Worm (Caenorhabditis elegans) whole organism, mixed stage, embryonic: ENCODE results near the gene nep-4.

ENCODE experiments used
- M03D4.4 ChIP-seq: sonication (generic microtip); optimal IDR thresholded peaks from 2 replicates; lab custom pipeline; 2017; ENCODE audit warnings: mild to moderate bottlenecking, missing genetic modification characterization, missing compliant biosample characterization
- blmp-1 ChIP-seq: fragments of 150-350 bp; optimal IDR thresholded peaks from 2 replicates; lab custom pipeline; 2014; ENCODE audit warnings: missing biosample characterization, missing genetic modification characterization
- elt-1 ChIP-seq: sonication (generic microtip); optimal IDR thresholded peaks from 2 replicates; lab custom pipeline; 2017; ENCODE audit warnings: missing genetic modification characterization, mild to moderate bottlenecking, missing compliant biosample characterization, antibody characterized with exemption, moderate library complexity, borderline replicate concordance; ENCODE audit not compliant: insufficient read depth
- elt-3 ChIP-seq: fragments of 150-350 bp; optimal IDR thresholded peaks from 2 replicates; lab custom pipeline; 2014; ENCODE audit warnings: missing biosample characterization, missing genetic modification characterization
- mep-1 ChIP-seq: fragments of 150-350 bp; optimal IDR thresholded peaks from 2 replicates; lab custom pipeline; 2017; ENCODE audit warnings: missing biosample characterization, missing genetic modification reagents, missing genetic modification characterization, inconsistent platforms
- snpc-4 ChIP-seq: fragments of 150-350 bp; optimal IDR thresholded peaks from 2 replicates; lab custom pipeline; 2014; ENCODE audit warnings: missing biosample characterization, missing genetic modification characterization
- unc-120 ChIP-seq: sonication (generic microtip); optimal IDR thresholded peaks from 2 replicates; lab custom pipeline; 2017; ENCODE audit warnings: missing genetic modification characterization, missing compliant biosample characterization; ENCODE audit not compliant: poor library complexity, severe bottlenecking
- unc-39 ChIP-seq: fragments of 150-350 bp; optimal IDR thresholded peaks from 2 replicates; lab custom pipeline; 2014; ENCODE audit warnings: missing biosample characterization, missing genetic modification characterization
- unc-62 ChIP-seq: fragments of 150-350 bp; optimal IDR thresholded peaks from 2 replicates; lab custom pipeline; 2014; ENCODE audit warnings: missing biosample characterization, missing genetic modification reagents, missing genetic modification characterization

ce11 chrX:6856793-6857192 lies 6.4 kb downstream of the nep-4 start:
- TF ChIP-seq elt-1 (tag; lab: Kevin White, UChicago) (no peak), M03D4.4 (tag; lab: Kevin White, UChicago) (no peak), unc-62 (GFP tag; lab: Kevin White, UChicago) (no peak), elt-3 (no peak), unc-120 (tag; lab: Kevin White, UChicago) (no peak), snpc-4 (tag; lab: Kevin White, UChicago) (no peak), blmp-1 (tag; lab: Kevin White, UChicago) (no peak), unc-39 (tag; lab: Kevin White, UChicago) (no peak), mep-1 (no peak)
